Worm (Caenorhabditis elegans): Measurements from ENCODE around the gene srx-58.

The srx-58 gene

ce11 chrV:15330314-15330713 lies 22.2 kb upstream of the srx-58 start, which contains the start of gene srh-295:
TSS of gene srh-295 (plus strand) at chrV:15330614.
- no peak for TF ChIP-seq C17E4.6 (GFP tag; IDR thresholded peaks at IDR 0.05)
- no peak for TF ChIP-seq ceh-58 (GFP tag; IDR thresholded peaks at IDR 0.05)
- TF ChIP-seq hmg-20 (GFP tag; IDR thresholded peaks at IDR 0.05) = no peak
- no peak for TF ChIP-seq ets-4 (GFP tag; optimal IDR thresholded peaks at IDR 0.05)
- TF ChIP-seq efl-1 (GFP tag; optimal IDR thresholded peaks at IDR 0.05) = no peak
- no peak for TF ChIP-seq tbp1 (GFP tag; optimal IDR thresholded peaks at IDR 0.05)
- no peak for TF ChIP-seq bed-1 (GFP tag; IDR thresholded peaks at IDR 0.05)
- no peak for TF ChIP-seq C06A6.2 (GFP tag; conservative IDR thresholded peaks at IDR 0.05)

ce11 chrV:15332851-15333250 lies 19.6 kb upstream of the srx-58 start, which contains the start of gene srw-113:
TSS of gene srw-113 (plus strand) at chrV:15333151.
- no peak for TF ChIP-seq ztf-22 (GFP tag; optimal IDR thresholded peaks at IDR 0.05)
- TF ChIP-seq egl-18 (GFP tag; IDR thresholded peaks at IDR 0.05) = no peak
- TF ChIP-seq lin-54 (GFP tag; optimal IDR thresholded peaks at IDR 0.05) = no peak
- TF ChIP-seq mcd-1 (GFP tag; IDR thresholded peaks at IDR 0.05) = no peak
- TF ChIP-seq sea-2 (GFP tag; IDR thresholded peaks at IDR 0.05) = no peak
- TF ChIP-seq cebp-2 (GFP tag; IDR thresholded peaks at IDR 0.05) = no peak

ce11 chrV:15337405-15337804 lies 15.1 kb upstream of the srx-58 start, which contains the start of gene wrt-7:
TSS of gene wrt-7 (minus strand) at chrV:15337505.
- no peak for TF ChIP-seq F10E7.11 (tag; optimal IDR thresholded peaks at IDR 0.05)
- TF ChIP-seq nfya-1 (tag; optimal IDR thresholded peaks at IDR 0.05; ENCODE audit: borderline replicate concordance, insufficient read depth) = no peak
- TF ChIP-seq ztf-18 (tag; optimal IDR thresholded peaks at IDR 0.05) = no peak
- no peak for TF ChIP-seq ceh-91 (GFP tag; IDR thresholded peaks at IDR 0.05)
- TF ChIP-seq chd-7 (tag; optimal IDR thresholded peaks at IDR 0.05) = no peak
- TF ChIP-seq nfyb-1 (GFP tag; IDR thresholded peaks at IDR 0.05) = no peak
- TF ChIP-seq dpl-1 (GFP tag; optimal IDR thresholded peaks at IDR 0.05) = no peak
- no peak for TF ChIP-seq F52B5.7 (tag; optimal IDR thresholded peaks at IDR 0.05)
- TF ChIP-seq rpc-1 (optimal IDR thresholded peaks at IDR 0.05) = no peak
- TF ChIP-seq rpc-1 (tag; optimal IDR thresholded peaks at IDR 0.05) = no peak
- no peak for TF ChIP-seq rcor-1 (GFP tag; IDR thresholded peaks at IDR 0.05)

- no peak for TF ChIP-seq efl-1 (GFP tag; optimal IDR thresholded peaks at IDR 0.05)
- no peak for TF ChIP-seq Y53F4B.3 (GFP tag; IDR thresholded peaks at IDR 0.05)
- TF ChIP-seq Y53G8AR.9 (GFP tag; conservative IDR thresholded peaks at IDR 0.05) = no peak
- TF ChIP-seq F33H1.4 (GFP tag; IDR thresholded peaks at IDR 0.05) = no peak
- TF ChIP-seq B0019.2 (GFP tag; conservative IDR thresholded peaks at IDR 0.05) = no peak
- no peak for TF ChIP-seq him-1 (tag; optimal IDR thresholded peaks at IDR 0.05)
- TF ChIP-seq unc-62 (GFP tag; optimal IDR thresholded peaks at IDR 0.05) = no peak
- no peak for TF ChIP-seq ztf-26 (tag; optimal IDR thresholded peaks at IDR 0.05)
- TF ChIP-seq repo-1 (tag; optimal IDR thresholded peaks at IDR 0.05) = no peak
- no peak for TF ChIP-seq F10E7.11 (tag; optimal IDR thresholded peaks at IDR 0.05)
- no peak for TF ChIP-seq bed-2 (GFP tag; IDR thresholded peaks at IDR 0.05)
- no peak for TF ChIP-seq K12H6.12 (tag; optimal IDR thresholded peaks at IDR 0.05)
- no peak for TF ChIP-seq zim-3 (tag; optimal IDR thresholded peaks at IDR 0.05)
- no peak for TF ChIP-seq akir-1 (GFP tag; optimal IDR thresholded peaks at IDR 0.05)
- no peak for TF ChIP-seq ztf-3 (GFP tag; optimal IDR thresholded peaks at IDR 0.05)
Observed at ce11 chrV:15339363-15339762, 13.1 kb upstream of the srx-58 start, which contains the start of gene clec-228. TSS of gene clec-228 (minus strand) at chrV:15339463.

Measured in whole organism, young adult.